Fruit fly (Drosophila melanogaster) whole organism, prepupa: ENCODE measurements around the gene CG6678.

Experiments used
- Lpt ChIP-seq: fragments of 200-800 bp; sonication (Bioruptor generic); optimal IDR thresholded peaks from 3 replicates; lab custom pipeline; 2016; ENCODE audit warnings: missing biosample characterization, missing genetic modification characterization
- OdsH ChIP-seq: fragments of 200-800 bp; sonication (Bioruptor generic); optimal IDR thresholded peaks from 3 replicates; lab custom pipeline; 2016; ENCODE audit warnings: missing biosample characterization, missing genetic modification characterization
- cyc ChIP-seq: fragments of 200-800 bp; sonication (Bioruptor generic); optimal IDR thresholded peaks from 3 replicates; lab custom pipeline; 2016; ENCODE audit warnings: missing biosample characterization, missing genetic modification characterization

DNA sequence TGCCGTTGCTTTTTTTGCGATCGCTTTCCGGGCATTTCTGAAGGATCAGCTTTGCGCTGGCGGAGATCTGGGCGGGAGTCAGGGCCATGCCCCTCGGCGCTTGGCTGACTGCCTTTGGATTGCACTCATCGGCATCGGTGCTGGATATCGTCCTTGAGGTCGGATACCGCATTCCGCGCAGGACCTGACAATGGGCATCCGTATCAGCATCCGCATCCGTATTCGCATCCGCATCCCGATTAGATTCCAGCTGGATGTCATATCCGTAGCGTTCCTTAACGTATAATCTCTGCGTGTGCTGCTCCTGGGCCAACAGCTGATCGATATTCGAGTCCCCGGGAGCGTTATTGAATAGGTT lies 31.4 kb upstream of the CG6678 start:
- TF ChIP-seq cyc (GFP tag; lab: Kevin White, UChicago) (no peak), Lpt (GFP tag; lab: Kevin White, UChicago) (no peak), OdsH (GFP tag; lab: Kevin White, UChicago) (no peak)
